Fruit fly (Drosophila melanogaster) whole organism, adult: ENCODE data around the gene NimC1.

Source experiments
- CG14711 ChIP-seq: fragments of 200-800 bp; sonication (Bioruptor generic); optimal IDR thresholded peaks from 2 replicates; lab custom pipeline; 2018; ENCODE audit warnings: missing biosample characterization, mild to moderate bottlenecking, missing genetic modification characterization, moderate library complexity
- CG33017 ChIP-seq: fragments of 200-800 bp; sonication (Bioruptor generic); optimal IDR thresholded peaks from 2 replicates; lab custom pipeline; 2018; ENCODE audit warnings: missing biosample characterization, mild to moderate bottlenecking, missing genetic modification characterization, moderate library complexity
- CG5204 ChIP-seq: fragments of 200-800 bp; sonication (Bioruptor generic); optimal IDR thresholded peaks from 2 replicates; lab custom pipeline; 2016; ENCODE audit warnings: missing biosample characterization, missing genetic modification characterization
- CG7045 ChIP-seq: fragments of 200-800 bp; sonication (Bioruptor generic); optimal IDR thresholded peaks from 2 replicates; lab custom pipeline; 2017; ENCODE audit warnings: missing biosample characterization, mild to moderate bottlenecking, missing genetic modification characterization
- Hr96 ChIP-seq: fragments of 200-800 bp; sonication (Bioruptor generic); optimal IDR thresholded peaks from 2 replicates; lab custom pipeline; 2016; ENCODE audit warnings: missing biosample characterization, missing genetic modification characterization
- bab1 ChIP-seq: fragments of 200-800 bp; sonication (Bioruptor generic); optimal IDR thresholded peaks from 3 replicates; lab custom pipeline; 2019; ENCODE audit warnings: missing biosample characterization, mild to moderate bottlenecking, missing genetic modification characterization, moderate library complexity
- kay ChIP-seq: fragments of 200-800 bp; sonication (Bioruptor generic); peaks from one replicate; lab custom pipeline; 2016; ENCODE audit warnings: missing biosample characterization, missing genetic modification characterization, borderline replicate concordance
- tj ChIP-seq: fragments of 200-800 bp; sonication (Bioruptor generic); optimal IDR thresholded peaks from 3 replicates; lab custom pipeline; 2017; ENCODE audit warnings: missing biosample characterization, mild to moderate bottlenecking, missing genetic modification characterization, moderate library complexity

DNA sequence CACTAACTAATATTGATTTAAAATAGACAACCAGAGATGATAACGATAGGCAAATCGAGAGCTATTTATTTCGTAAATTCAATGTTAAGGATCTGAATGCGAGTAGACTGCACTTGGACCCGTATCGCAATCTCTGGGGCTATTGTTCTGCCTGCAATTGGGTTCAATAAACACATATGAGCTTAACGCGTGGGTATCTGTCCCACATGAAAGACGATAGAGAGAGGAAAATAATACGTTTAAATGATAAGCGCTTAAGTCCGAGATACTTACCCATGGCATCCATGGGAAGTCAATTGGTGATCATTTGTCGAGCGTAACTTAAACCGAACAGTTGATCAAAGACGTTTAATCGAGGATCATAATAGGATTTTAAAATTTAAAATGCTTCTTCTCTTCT lies 3.3 kb upstream of the NimC1 start, which contains the start of gene NimC2:
- TF ChIP-seq tj (GFP tag; lab: Kevin White, UChicago) (no peak), CG14711 (tag; lab: Kevin White, UChicago) (no peak), bab1 (GFP tag; lab: Kevin White, UChicago) (no peak), CG5204 (GFP tag; lab: Kevin White, UChicago) (no peak), kay (GFP tag; lab: Kevin White, UChicago) (no peak), CG33017 (no peak), CG7045 (GFP tag; lab: Kevin White, UChicago) (no peak), Hr96 (GFP tag; lab: Kevin White, UChicago) (no peak)
